Fruit fly (Drosophila melanogaster): ENCODE results near the gene CG15024.

dm6 chr3L:4479938-4480337, 16.3 kb upstream of the CG15024 start, which contains the start of gene CG7465:
- TF ChIP-seq Mnt (GFP tag; optimal IDR thresholded peaks at IDR 0.05) (no peak), toe (GFP tag; optimal IDR thresholded peaks at IDR 0.05) (no peak), ovo (GFP tag; optimal IDR thresholded peaks at IDR 0.05) (no peak), CG5204 (GFP tag; optimal IDR thresholded peaks at IDR 0.05) (no peak), Clk (GFP tag; optimal IDR thresholded peaks at IDR 0.05) (no peak), CG7101 (tag; optimal IDR thresholded peaks at IDR 0.05) (no peak), Crg-1 (GFP tag; optimal IDR thresholded peaks at IDR 0.05) (no peak), bab1 (GFP tag; optimal IDR thresholded peaks at IDR 0.05) (no peak), CG14711 (tag; optimal IDR thresholded peaks at IDR 0.05) (no peak), CG33017 (tag; optimal IDR thresholded peaks at IDR 0.05) (no peak)
